Fruit fly (Drosophila melanogaster): ENCODE results near the gene tos.

Gene tos

DNA sequence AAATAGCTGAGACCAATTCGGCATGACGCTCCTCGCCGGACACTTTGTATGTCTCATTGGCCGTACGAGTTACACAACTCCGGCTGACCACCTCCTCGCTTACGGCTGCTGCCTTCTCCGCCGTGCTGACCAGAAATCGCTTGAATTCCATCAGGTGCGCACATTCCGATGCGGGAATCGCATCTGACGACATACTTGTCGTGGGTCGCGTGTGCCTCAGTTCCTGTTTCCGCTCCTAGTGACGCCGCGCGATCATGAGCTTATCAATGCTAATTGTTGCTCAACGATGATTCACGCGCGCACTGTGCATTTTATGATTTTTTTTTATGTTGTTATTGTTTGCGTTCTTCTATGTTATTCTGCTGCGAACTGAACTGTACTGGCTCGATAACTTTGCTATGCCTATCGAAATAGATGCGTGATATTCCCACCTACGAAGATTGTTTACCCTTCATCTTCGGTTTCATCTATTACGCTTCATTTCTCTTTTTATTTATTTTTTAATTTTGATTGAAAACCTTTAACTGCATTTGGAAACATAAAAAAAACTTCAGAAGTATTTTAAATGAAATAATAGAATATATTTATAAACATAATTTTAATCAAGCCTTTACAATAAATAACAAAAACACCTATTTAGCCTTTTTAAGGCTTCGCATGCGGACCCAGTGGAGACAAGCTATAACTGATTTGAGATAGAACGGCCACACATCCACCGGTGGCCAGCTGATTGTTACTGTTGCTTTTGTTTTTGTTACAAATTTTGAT, 21.0 kb upstream of the tos start, which contains the start of the genes CG10376 and CG10343 (continued):
- TF ChIP-seq TFAM (GFP tag; optimal IDR thresholded peaks at IDR 0.05) (no peak), CG13624 (GFP tag; optimal IDR thresholded peaks at IDR 0.05) (peak; percentile 38), Bteb2 (GFP tag; optimal IDR thresholded peaks at IDR 0.05) (no peak), CG17568 (GFP tag; optimal IDR thresholded peaks at IDR 0.05) (peak; percentile 32), CG8765 (GFP tag; IDR thresholded peaks at IDR 0.05) (peak; percentile 85), tx (GFP tag; optimal IDR thresholded peaks at IDR 0.05) (peak; percentile 27), toy (GFP tag; IDR thresholded peaks at IDR 0.05) (no peak; the same call in 1 of the 2 replicates), Hr78 (GFP tag; optimal IDR thresholded peaks at IDR 0.05) (no peak), cato (GFP tag; optimal IDR thresholded peaks at IDR 0.05; ENCODE audit: borderline replicate concordance) (peak; percentile 72), chif (GFP tag; optimal IDR thresholded peaks at IDR 0.05) (peak in 1 of 2 experiments; percentile 54), zen2 (GFP tag; IDR thresholded peaks at IDR 0.05; ENCODE audit: partially characterized antibody) (no peak), dm (GFP tag; optimal IDR thresholded peaks at IDR 0.05) (peak; percentile 21), sqz (GFP tag; optimal IDR thresholded peaks at IDR 0.05) (peak; percentile 87), aop (GFP tag; IDR thresholded peaks at IDR 0.05) (no peak), CG12391 (tag; optimal IDR thresholded peaks at IDR 0.05) (peak; percentile 96), CG14441 (GFP tag; IDR thresholded peaks at IDR 0.05) (peak; percentile 82), tll (GFP tag; optimal IDR thresholded peaks at IDR 0.05) (peak in 1 of 2 experiments; percentile 58), CG4360 (GFP tag; IDR thresholded peaks at IDR 0.05) (no peak), CG17385 (GFP tag; optimal IDR thresholded peaks at IDR 0.05) (peak; percentile 79), Taf1 (GFP tag; IDR thresholded peaks at IDR 0.05) (peak; percentile 62), kah (GFP tag; optimal IDR thresholded peaks at IDR 0.05) (peak; percentile 54), CG4404 (GFP tag; IDR thresholded peaks at IDR 0.05) (peak; percentile 90), CG14710 (tag; optimal IDR thresholded peaks at IDR 0.05) (peak; percentile 96), CG16813 (GFP tag; IDR thresholded peaks at IDR 0.05; ENCODE audit: partially characterized antibody) (no peak), lola (GFP tag; optimal IDR thresholded peaks at IDR 0.05) (peak in 2 of 3 experiments; percentile 94 to 98), CG32767 (GFP tag; IDR thresholded peaks at IDR 0.05) (peak; percentile 77; the same call in 1 of the 2 replicates), Scr (GFP tag; IDR thresholded peaks at IDR 0.05; ENCODE audit: partially characterized antibody) (0 out of 2 replicates have a peak, but pooled peaks have one; percentile 16), sisA (GFP tag; IDR thresholded peaks at IDR 0.05) (peak; percentile 86), CG10274 (GFP tag; optimal IDR thresholded peaks at IDR 0.05) (peak; percentile 40), hth (optimal IDR thresholded peaks at IDR 0.05) (no peak), Fer3 (tag; optimal IDR thresholded peaks at IDR 0.05) (peak; percentile 87), Mes4 (GFP tag; optimal IDR thresholded peaks at IDR 0.05) (peak; percentile 3), peb (GFP tag; IDR thresholded peaks at IDR 0.05) (peak; percentile 69; the same call in 1 of the 2 replicates), Ada2b (GFP tag; IDR thresholded peaks at IDR 0.05) (peak; percentile 75), otp (GFP tag; IDR thresholded peaks at IDR 0.05) (0 out of 3 replicates have a peak, but pooled peaks have one; percentile 25), Sin3A (optimal IDR thresholded peaks at IDR 0.05) (peak; percentile 68), D (optimal IDR thresholded peaks at IDR 0.05) (no peak), D (GFP tag; optimal IDR thresholded peaks at IDR 0.05) (peak; percentile 83), CG42726 (GFP tag; IDR thresholded peaks at IDR 0.05; ENCODE audit: partially characterized antibody) (no peak; the same call in 1 of the 2 replicates), gcm (GFP tag; optimal IDR thresholded peaks at IDR 0.05) (peak; percentile 80), NC2β (GFP tag; optimal IDR thresholded peaks at IDR 0.05) (peak; percentile 18), CG9609 (GFP tag; optimal IDR thresholded peaks at IDR 0.05) (peak; percentile 74), cg (GFP tag; optimal IDR thresholded peaks at IDR 0.05) (no peak), Hsf (GFP tag; optimal IDR thresholded peaks at IDR 0.05) (peak; percentile 67), luna (GFP tag; optimal IDR thresholded peaks at IDR 0.05) (no peak), Sox102F (GFP tag; optimal IDR thresholded peaks at IDR 0.05) (peak; percentile 91), CG14965 (GFP tag; optimal IDR thresholded peaks at IDR 0.05; ENCODE audit: borderline replicate concordance) (no peak), fd3F (GFP tag; optimal IDR thresholded peaks at IDR 0.05) (peak; percentile 90)

All from whole organism, embryonic.